Worm (Caenorhabditis elegans): ENCODE data around the gene metl-18.

Gene metl-18

ce11 chrIII:3460061-3460460, 34.5 kb downstream of the metl-18 start, which contains the start of gene C34C12.8 (continued):
- TF ChIP-seq nhr-179 (tag; optimal IDR thresholded peaks at IDR 0.05) = no peak
- peak; percentile 84 for TF ChIP-seq xnd-1 (tag; optimal IDR thresholded peaks at IDR 0.05)
- TF ChIP-seq atf-7 (tag; optimal IDR thresholded peaks at IDR 0.05) = peak; percentile 84
- peak; percentile 93 for TF ChIP-seq Y56A3A.18 (GFP tag; IDR thresholded peaks at IDR 0.05)
- TF ChIP-seq hmg-20 (GFP tag; IDR thresholded peaks at IDR 0.05) = peak; percentile 90
- TF ChIP-seq fkh-3 (tag; optimal IDR thresholded peaks at IDR 0.05) = no peak
- TF ChIP-seq athp-1 (tag; optimal IDR thresholded peaks at IDR 0.05) = peak; percentile 93
- TF ChIP-seq Y53F4B.3 (GFP tag; IDR thresholded peaks at IDR 0.05) = 0 out of 2 replicates have a peak, but pooled peaks have one; percentile 11
- peak; percentile 3 for TF ChIP-seq ets-4 (GFP tag; optimal IDR thresholded peaks at IDR 0.05)
- TF ChIP-seq die-1 (tag; optimal IDR thresholded peaks at IDR 0.05) = no peak
- peak; percentile 67; the same call in 1 of the 2 replicates for TF ChIP-seq Y95B8A.8 (GFP tag; IDR thresholded peaks at IDR 0.05)
- no peak for TF ChIP-seq F57A8.1 (GFP tag; optimal IDR thresholded peaks at IDR 0.05)
- TF ChIP-seq F37B4.10 (GFP tag; IDR thresholded peaks at IDR 0.05) = 0 out of 2 replicates have a peak, but pooled peaks have one; percentile 86
- TF ChIP-seq let-526 (GFP tag; IDR thresholded peaks at IDR 0.05) = peak; percentile 75
- no peak for TF ChIP-seq ztf-25 (GFP tag; IDR thresholded peaks at IDR 0.05)
- TF ChIP-seq cebp-2 (GFP tag; IDR thresholded peaks at IDR 0.05) = peak; percentile 76; the same call in 1 of the 2 replicates
- peak; percentile 33; the same call in 1 of the 2 replicates for TF ChIP-seq cebp-1 (GFP tag; IDR thresholded peaks at IDR 0.05)
- TF ChIP-seq cebp-1 (tag; optimal IDR thresholded peaks at IDR 0.05) = peak; percentile 94
- no peak for TF ChIP-seq lsy-27 (tag; optimal IDR thresholded peaks at IDR 0.05; ENCODE audit: borderline replicate concordance, insufficient read depth)
- peak; percentile 90 for TF ChIP-seq ceh-100 (GFP tag; IDR thresholded peaks at IDR 0.05)
- peak; percentile 14 for TF ChIP-seq B0261.1 (tag; optimal IDR thresholded peaks at IDR 0.05)
- TF ChIP-seq him-1 (tag; optimal IDR thresholded peaks at IDR 0.05) = peak; percentile 19
- peak; percentile 84 for TF ChIP-seq ztf-28 (GFP tag; IDR thresholded peaks at IDR 0.05)
- TF ChIP-seq lir-1 (GFP tag; conservative IDR thresholded peaks at IDR 0.05) = peak; percentile 91
- no peak for TF ChIP-seq T07F8.4 (tag; optimal IDR thresholded peaks at IDR 0.05)
- TF ChIP-seq zim-3 (tag; optimal IDR thresholded peaks at IDR 0.05) = no peak
- TF ChIP-seq hrde-1 (tag; optimal IDR thresholded peaks at IDR 0.05; ENCODE audit: borderline replicate concordance) = peak; percentile 69
- peak; percentile 96 for TF ChIP-seq madf-6 (GFP tag; IDR thresholded peaks at IDR 0.05)
- no peak for TF ChIP-seq ztf-6 (GFP tag; IDR thresholded peaks at IDR 0.05)
- peak; percentile 89 for TF ChIP-seq F33H1.4 (GFP tag; IDR thresholded peaks at IDR 0.05)
- peak; percentile 82 for TF ChIP-seq F22D6.2 (tag; optimal IDR thresholded peaks at IDR 0.05)
- TF ChIP-seq F57C9.4 (tag; optimal IDR thresholded peaks at IDR 0.05) = peak; percentile 5
- no peak for TF ChIP-seq aptf-3 (GFP tag; IDR thresholded peaks at IDR 0.05)
- peak; percentile 47 for TF ChIP-seq nhr-80 (tag; optimal IDR thresholded peaks at IDR 0.05)
- peak; percentile 99 for TF ChIP-seq ztf-18 (tag; optimal IDR thresholded peaks at IDR 0.05)
- peak in 1 of 2 experiments; percentile 50 for TF ChIP-seq rec-8 (tag; optimal IDR thresholded peaks at IDR 0.05)
- peak; percentile 28 for TF ChIP-seq ztf-3 (GFP tag; optimal IDR thresholded peaks at IDR 0.05)
- peak; percentile 80; the same call in 1 of the 2 replicates for TF ChIP-seq egl-18 (GFP tag; IDR thresholded peaks at IDR 0.05)
- TF ChIP-seq rcor-1 (GFP tag; IDR thresholded peaks at IDR 0.05) = peak; percentile 96
- TF ChIP-seq F23B12.7 (tag; optimal IDR thresholded peaks at IDR 0.05; ENCODE audit: insufficient read depth) = peak; percentile 69
- TF ChIP-seq egl-44 (GFP tag; IDR thresholded peaks at IDR 0.05) = peak; percentile 50; the same call in 1 of the 2 replicates
- no peak for TF ChIP-seq aptf-2 (GFP tag; conservative IDR thresholded peaks at IDR 0.05)
- TF ChIP-seq C06A6.2 (GFP tag; conservative IDR thresholded peaks at IDR 0.05) = peak; percentile 84
- TF ChIP-seq zfh-2 (GFP tag; conservative IDR thresholded peaks at IDR 0.05) = peak; percentile 50; the same call in 1 of the 2 replicates
- peak; percentile 85 for TF ChIP-seq hsf-1 (GFP tag; IDR thresholded peaks at IDR 0.05)
- TF ChIP-seq ceh-58 (GFP tag; IDR thresholded peaks at IDR 0.05) = no peak
- TF ChIP-seq madf-8 (GFP tag; conservative IDR thresholded peaks at IDR 0.05) = peak; percentile 80
- TF ChIP-seq B0019.2 (GFP tag; conservative IDR thresholded peaks at IDR 0.05) = peak; percentile 88
